Worm (Caenorhabditis elegans): Measurements from ENCODE around the gene cyp-31A3.

Gene cyp-31A3

ce11 chrIV:4748408-4749105 is 12.3 kb upstream of the cyp-31A3 start, which contains the start of gene cyc-2.1:
Gene cyc-2.1 (minus strand): TSS chrIV:4749012.
- TF ChIP-seq hmg-20 (GFP tag; IDR thresholded peaks at IDR 0.05) (no peak), Y95B8A.8 (GFP tag; IDR thresholded peaks at IDR 0.05) (peak; percentile 78), ceh-79 (tag; optimal IDR thresholded peaks at IDR 0.05) (no peak), hlh-26 (GFP tag; conservative IDR thresholded peaks at IDR 0.05) (no peak), hlh-12 (tag; optimal IDR thresholded peaks at IDR 0.05) (no peak), Y53F4B.3 (GFP tag; IDR thresholded peaks at IDR 0.05) (no peak), pbrm-1 (GFP tag; IDR thresholded peaks at IDR 0.05) (peak; percentile 52), nhr-80 (tag; optimal IDR thresholded peaks at IDR 0.05) (peak; percentile 91), unc-130 (GFP tag; optimal IDR thresholded peaks at IDR 0.05) (peak; percentile 43), unc-62 (GFP tag; optimal IDR thresholded peaks at IDR 0.05) (no peak), gei-17 (GFP tag; optimal IDR thresholded peaks at IDR 0.05) (no peak), B0336.3 (GFP tag; IDR thresholded peaks at IDR 0.05) (peak; percentile 88), Y53G8AR.9 (GFP tag; conservative IDR thresholded peaks at IDR 0.05) (peak; percentile 82), ceh-27 (GFP tag; optimal IDR thresholded peaks at IDR 0.05) (peak; percentile 20), lin-35 (GFP tag; optimal IDR thresholded peaks at IDR 0.05) (peak in 1 of 3 experiments; percentile 51), B0261.1 (tag; optimal IDR thresholded peaks at IDR 0.05) (peak; percentile 20), let-526 (GFP tag; IDR thresholded peaks at IDR 0.05) (no peak), F33H1.4 (GFP tag; IDR thresholded peaks at IDR 0.05) (peak; percentile 41), let-607 (tag; optimal IDR thresholded peaks at IDR 0.05) (peak in 1 of 2 experiments; percentile 58), ceh-58 (GFP tag; IDR thresholded peaks at IDR 0.05) (0 out of 2 replicates have a peak, but pooled peaks have one; percentile 10), snpc-1.3 (tag; optimal IDR thresholded peaks at IDR 0.05; ENCODE audit: insufficient read depth) (peak; percentile 36), bed-2 (GFP tag; IDR thresholded peaks at IDR 0.05) (no peak), snpc-1.1 (tag; optimal IDR thresholded peaks at IDR 0.05; ENCODE audit: insufficient read depth) (peak; percentile 62), attf-6 (GFP tag; IDR thresholded peaks at IDR 0.05) (peak; percentile 84), ekl-4 (GFP tag; IDR thresholded peaks at IDR 0.05) (peak; percentile 79; the same call in 1 of the 2 replicates), ceh-91 (GFP tag; IDR thresholded peaks at IDR 0.05) (no peak), sea-2 (GFP tag; IDR thresholded peaks at IDR 0.05) (no peak), B0019.2 (GFP tag; conservative IDR thresholded peaks at IDR 0.05) (no peak), nfya-2 (GFP tag; IDR thresholded peaks at IDR 0.05) (0 out of 2 replicates have a peak, but pooled peaks have one; percentile 19), F37B4.10 (GFP tag; IDR thresholded peaks at IDR 0.05) (no peak), Y56A3A.18 (GFP tag; IDR thresholded peaks at IDR 0.05) (peak; percentile 47; the same call in 1 of the 2 replicates), mel-28 (tag; optimal IDR thresholded peaks at IDR 0.05; ENCODE audit: borderline replicate concordance) (no peak), hmg-1.2 (GFP tag; IDR thresholded peaks at IDR 0.05) (peak; percentile 69), nhr-27 (tag; optimal IDR thresholded peaks at IDR 0.05) (peak; percentile 55), nfya-1 (tag; optimal IDR thresholded peaks at IDR 0.05; ENCODE audit: borderline replicate concordance, insufficient read depth) (no peak), hrde-1 (tag; optimal IDR thresholded peaks at IDR 0.05; ENCODE audit: borderline replicate concordance) (peak; percentile 94), egl-44 (GFP tag; IDR thresholded peaks at IDR 0.05) (0 out of 2 replicates have a peak, but pooled peaks have one; percentile 39), F57C9.4 (tag; optimal IDR thresholded peaks at IDR 0.05) (no peak), atf-7 (tag; optimal IDR thresholded peaks at IDR 0.05) (peak; percentile 67), ets-4 (GFP tag; optimal IDR thresholded peaks at IDR 0.05) (no peak), snpc-3.4 (tag; optimal IDR thresholded peaks at IDR 0.05) (peak; percentile 92), repo-1 (tag; optimal IDR thresholded peaks at IDR 0.05) (peak; percentile 14), him-1 (tag; optimal IDR thresholded peaks at IDR 0.05) (no peak), rcor-1 (GFP tag; IDR thresholded peaks at IDR 0.05) (peak; percentile 61; the same call in 1 of the 2 replicates), zfh-2 (GFP tag; conservative IDR thresholded peaks at IDR 0.05) (peak; percentile 93), ztf-6 (GFP tag; IDR thresholded peaks at IDR 0.05) (0 out of 2 replicates have a peak, but pooled peaks have one; percentile 44)

All from whole organism, young adult.